Worm (Caenorhabditis elegans) whole organism, early embryonic: ENCODE results near the gene pde-3.

Experiments
- F13C5.2 ChIP-seq: sonication (generic microtip); optimal IDR thresholded peaks from 2 replicates; lab custom pipeline; 2017; ENCODE audit warnings: mild to moderate bottlenecking, missing genetic modification characterization, inconsistent platforms, missing compliant biosample characterization
- aly-1 ChIP-seq: sonication (generic microtip); optimal IDR thresholded peaks from 2 replicates; lab custom pipeline; 2016; ENCODE audit warnings: missing genetic modification characterization, missing compliant biosample characterization
- ama-1 ChIP-seq: fragments of 150-350 bp; optimal IDR thresholded peaks from 2 replicates; lab custom pipeline; 2014
- flt-1 ChIP-seq: fragments of 200-800 bp; sonication (Bioruptor generic); IDR thresholded peaks from 2 replicates; pipeline ENCODE4 v1.3.6; 2022; ENCODE audit warnings: missing genetic modification characterization, missing compliant biosample characterization
- hmbx-1 ChIP-seq: sonication (generic microtip); optimal IDR thresholded peaks from 2 replicates; lab custom pipeline; 2016; ENCODE audit warnings: mild to moderate bottlenecking, missing genetic modification characterization, missing compliant biosample characterization
- hmg-4 ChIP-seq: fragments of 200-800 bp; sonication (Bioruptor generic); optimal IDR thresholded peaks from 2 replicates; lab custom pipeline; 2018; ENCODE audit warnings: mild to moderate bottlenecking, missing genetic modification characterization, missing compliant biosample characterization
- hnd-1 ChIP-seq: sonication (generic microtip); optimal IDR thresholded peaks from 2 replicates; lab custom pipeline; 2016; ENCODE audit warnings: missing genetic modification characterization, missing compliant biosample characterization
- pes-1 ChIP-seq: fragments of 200-800 bp; sonication (Bioruptor generic); IDR thresholded peaks from 2 replicates; pipeline ENCODE4 v1.3.6; 2022; ENCODE audit warnings: missing genetic modification reagents, missing genetic modification characterization, missing compliant biosample characterization
- scrt-1 ChIP-seq: fragments of 200-800 bp; sonication (Bioruptor generic); IDR thresholded peaks from 2 replicates; pipeline ENCODE4 v1.3.6; 2022; ENCODE audit warnings: missing genetic modification characterization, missing compliant biosample characterization
- tbx-37 ChIP-seq: fragments of 200-800 bp; sonication (Bioruptor generic); conservative IDR thresholded peaks from 2 replicates; pipeline ENCODE4 v1.3.6; 2022; ENCODE audit warnings: missing genetic modification reagents, missing genetic modification characterization, missing compliant biosample characterization

DNA sequence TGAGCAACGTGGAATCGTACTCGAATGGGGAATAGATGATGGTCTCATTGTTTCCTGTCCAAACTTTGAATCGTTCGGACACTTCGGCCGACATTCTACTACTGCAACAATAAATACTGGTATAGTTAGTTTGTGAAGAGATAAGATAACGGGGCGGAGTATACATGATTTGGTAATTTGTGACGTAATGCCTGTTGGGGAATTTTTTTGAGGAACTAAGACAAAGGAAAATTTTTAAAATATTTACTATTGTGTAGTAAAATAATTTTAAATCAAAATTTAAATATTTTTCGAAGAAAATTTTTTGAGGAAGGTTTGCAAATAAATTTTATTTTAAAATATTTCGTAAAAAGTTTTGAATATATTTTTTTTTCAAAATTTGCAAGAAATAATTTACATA is 44.5 kb downstream of the pde-3 start, which contains the start of gene elo-9:
- TF ChIP-seq aly-1 (tag; lab: Kevin White, UChicago) (no peak), tbx-37 (no peak), ama-1 (lab: Kevin White, UChicago) (no peak), F13C5.2 (tag; lab: Kevin White, UChicago) (no peak), hmbx-1 (tag; lab: Kevin White, UChicago) (no peak), flt-1 (GFP tag; lab: Robert Waterston, UW) (no peak), scrt-1 (GFP tag; lab: Robert Waterston, UW) (no peak), hnd-1 (no peak), hmg-4 (no peak), pes-1 (GFP tag; lab: Robert Waterston, UW) (no peak)
